Fruit fly (Drosophila melanogaster): Measurements from ENCODE around the gene lmgA.

DNA sequence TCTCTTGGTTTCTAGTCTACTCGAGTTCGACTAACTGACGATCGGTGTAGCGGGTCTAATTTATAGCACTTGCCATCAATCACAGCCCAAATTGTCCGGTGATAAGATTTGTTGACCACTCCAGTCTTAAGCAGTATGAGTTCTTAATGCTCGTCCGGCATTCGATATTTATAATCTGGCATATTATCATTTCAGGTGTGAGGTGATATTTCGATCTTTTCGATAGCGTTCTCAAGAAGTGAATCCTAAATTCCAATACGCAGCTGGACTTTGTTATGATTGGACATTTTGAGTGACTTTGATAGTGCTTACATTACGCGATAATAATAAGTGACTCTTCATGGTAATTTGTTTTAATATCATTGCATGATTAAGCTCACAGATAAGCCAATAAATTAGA is 32.1 kb downstream of the lmgA start, which contains the start of gene Bace:
- no peak for TF ChIP-seq psq (GFP tag; optimal IDR thresholded peaks at IDR 0.05)
- TF ChIP-seq Vsx2 (GFP tag; optimal IDR thresholded peaks at IDR 0.05; ENCODE audit: partially characterized antibody) = no peak
- TF ChIP-seq Myc (optimal IDR thresholded peaks at IDR 0.05) = no peak

All from whole organism, wandering third instar larva.